Worm (Caenorhabditis elegans): ENCODE data around the gene K08F4.3.

Gene K08F4.3

ce11 chrIV:10157034-10157433, 28.0 kb downstream of the K08F4.3 start:
- TF ChIP-seq unc-39 (tag; optimal IDR thresholded peaks at IDR 0.05), result no peak
- no peak for TF ChIP-seq nhr-23 (tag; optimal IDR thresholded peaks at IDR 0.05)
- no peak for TF ChIP-seq lin-15B (tag; optimal IDR thresholded peaks at IDR 0.05)
- no peak for TF ChIP-seq nhr-28 (tag; optimal IDR thresholded peaks at IDR 0.05)
- no peak for TF ChIP-seq unc-62 (GFP tag; optimal IDR thresholded peaks at IDR 0.05)
- no peak for TF ChIP-seq sea-2 (GFP tag; optimal IDR thresholded peaks at IDR 0.05)
- no peak for TF ChIP-seq nhr-12 (tag; optimal IDR thresholded peaks at IDR 0.05)
- no peak for TF ChIP-seq nhr-76 (tag; optimal IDR thresholded peaks at IDR 0.05)
- TF ChIP-seq skn-1 (tag; optimal IDR thresholded peaks at IDR 0.05), result no peak
- no peak for TF ChIP-seq nfya-1 (tag; optimal IDR thresholded peaks at IDR 0.05; ENCODE audit: insufficient read depth)

DNA sequence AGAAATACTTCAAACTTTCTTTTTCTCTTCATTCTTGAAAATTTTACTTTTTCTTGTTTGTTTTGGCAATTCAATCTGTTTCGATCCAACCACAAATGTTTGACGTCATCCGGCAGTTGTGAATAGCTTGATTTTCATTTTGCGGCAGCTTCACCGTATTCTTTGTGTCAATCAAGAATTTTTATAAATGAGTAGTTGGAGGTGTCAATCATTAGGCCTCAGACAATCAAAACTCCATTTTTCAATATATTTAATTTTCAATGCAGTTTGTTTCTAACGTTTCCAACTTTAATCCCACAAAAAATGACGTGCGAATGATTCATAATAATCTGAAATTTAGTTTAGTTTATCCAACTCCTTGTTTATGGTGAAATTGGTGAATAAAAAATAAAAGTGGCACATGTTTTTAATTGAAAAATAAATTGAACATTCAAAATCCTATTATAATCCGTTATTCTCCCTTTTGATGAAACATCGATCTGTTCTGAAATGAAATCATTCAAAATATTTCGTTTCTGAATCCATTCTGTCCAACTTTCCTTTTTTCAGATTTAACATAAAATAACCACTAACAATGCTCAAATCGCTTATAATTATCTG, 28.5 kb downstream of the K08F4.3 start, which contains the start of gene ttr-53:
ttr-53 (plus strand) TSS at position 550 of the 600 bp plus-strand sequence.
- no peak for TF ChIP-seq R02D3.7 (tag; optimal IDR thresholded peaks at IDR 0.05)
- TF ChIP-seq nhr-25 (tag; optimal IDR thresholded peaks at IDR 0.05), result no peak
- no peak for TF ChIP-seq nfya-1 (tag; optimal IDR thresholded peaks at IDR 0.05; ENCODE audit: insufficient read depth)
- no peak for TF ChIP-seq skn-1 (tag; optimal IDR thresholded peaks at IDR 0.05)
- no peak for TF ChIP-seq nhr-43 (tag; optimal IDR thresholded peaks at IDR 0.05; ENCODE audit: poor library complexity, severe bottlenecking)
- no peak for TF ChIP-seq unc-39 (tag; optimal IDR thresholded peaks at IDR 0.05)
- no peak for TF ChIP-seq nhr-12 (tag; optimal IDR thresholded peaks at IDR 0.05)
- TF ChIP-seq zag-1 (tag; optimal IDR thresholded peaks at IDR 0.05), result no peak
- no peak for TF ChIP-seq ZK546.5 (tag; optimal IDR thresholded peaks at IDR 0.05)
- no peak for TF ChIP-seq lsy-12 (tag; optimal IDR thresholded peaks at IDR 0.05)
- TF ChIP-seq elt-1 (tag; optimal IDR thresholded peaks at IDR 0.05), result no peak
- TF ChIP-seq daf-12 (tag; optimal IDR thresholded peaks at IDR 0.05), result no peak
- TF ChIP-seq nhr-76 (tag; optimal IDR thresholded peaks at IDR 0.05), result no peak

- no peak for TF ChIP-seq unc-39 (tag; optimal IDR thresholded peaks at IDR 0.05)
- no peak for TF ChIP-seq fkh-10 (GFP tag; optimal IDR thresholded peaks at IDR 0.05)
- TF ChIP-seq mdl-1 (tag; optimal IDR thresholded peaks at IDR 0.05), result no peak
Observed at ce11 chrIV:10161706-10162105, 32.6 kb downstream of the K08F4.3 start, which contains the start of gene pps-1. pps-1 (plus strand) TSS chrIV:10162006.

DNA sequence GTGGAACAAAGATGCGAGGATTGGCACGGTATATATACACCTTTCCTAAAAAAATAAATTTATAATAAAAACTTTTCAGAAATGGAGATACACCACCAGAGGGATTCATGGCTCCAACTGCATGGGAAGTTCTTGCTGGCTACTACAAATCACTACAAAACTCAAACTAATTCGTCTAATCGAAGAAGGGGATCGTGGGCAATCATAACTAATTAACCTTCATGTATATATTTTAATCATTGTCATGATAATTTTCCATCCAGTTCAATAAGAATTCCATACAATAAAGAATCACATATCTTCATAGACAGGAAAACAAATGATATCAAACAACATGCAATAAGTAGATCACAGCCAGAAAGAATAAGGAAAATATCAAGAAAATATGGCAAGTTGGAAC, 35.0 kb downstream of the K08F4.3 start:
- TF ChIP-seq daf-12 (tag; optimal IDR thresholded peaks at IDR 0.05) (no peak), ztf-4 (tag; optimal IDR thresholded peaks at IDR 0.05) (no peak), lin-15B (tag; optimal IDR thresholded peaks at IDR 0.05) (no peak), sea-2 (GFP tag; optimal IDR thresholded peaks at IDR 0.05) (no peak), ZK546.5 (tag; optimal IDR thresholded peaks at IDR 0.05) (no peak), fkh-10 (GFP tag; optimal IDR thresholded peaks at IDR 0.05) (no peak), nfya-1 (tag; optimal IDR thresholded peaks at IDR 0.05; ENCODE audit: insufficient read depth) (no peak), aly-2 (tag; optimal IDR thresholded peaks at IDR 0.05) (no peak), pqm-1 (tag; optimal IDR thresholded peaks at IDR 0.05) (no peak), nhr-25 (tag; optimal IDR thresholded peaks at IDR 0.05) (no peak), nhr-12 (tag; optimal IDR thresholded peaks at IDR 0.05) (no peak), mdl-1 (tag; optimal IDR thresholded peaks at IDR 0.05) (no peak), nhr-237 (tag; optimal IDR thresholded peaks at IDR 0.05) (no peak), nhr-67 (tag; optimal IDR thresholded peaks at IDR 0.05) (no peak), ceh-28 (tag; optimal IDR thresholded peaks at IDR 0.05) (no peak), tbx-2 (tag; optimal IDR thresholded peaks at IDR 0.05) (no peak)

ce11 chrIV:10170808-10171207, 41.8 kb downstream of the K08F4.3 start:
- no peak for TF ChIP-seq nhr-67 (tag; optimal IDR thresholded peaks at IDR 0.05)
- TF ChIP-seq R02D3.7 (tag; optimal IDR thresholded peaks at IDR 0.05), result no peak
- TF ChIP-seq fkh-10 (GFP tag; optimal IDR thresholded peaks at IDR 0.05), result peak; percentile 93
- TF ChIP-seq ztf-4 (tag; optimal IDR thresholded peaks at IDR 0.05), result no peak

DNA sequence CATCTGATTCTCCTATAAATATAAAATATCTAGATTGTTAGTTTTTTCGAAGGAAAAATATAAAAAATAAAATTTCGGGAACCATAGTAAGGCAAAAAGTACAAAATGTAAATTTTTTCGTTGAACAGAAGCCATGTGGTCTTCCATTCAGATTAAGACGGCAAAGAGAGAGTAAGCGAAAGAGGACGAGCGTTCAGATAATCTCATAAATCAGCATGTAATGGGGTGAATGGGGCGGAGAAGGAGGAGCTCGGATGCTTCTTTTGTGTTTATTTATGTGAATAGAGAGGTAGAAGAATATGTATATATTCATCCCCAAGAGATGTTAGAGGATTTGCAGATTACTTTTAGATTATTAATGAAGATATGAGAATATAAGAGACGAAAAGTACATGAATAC, 45.3 kb downstream of the K08F4.3 start, which contains the start of gene pxf-1:
pxf-1 (minus strand) TSS at position 14 of the 400 bp plus-strand sequence.
- TF ChIP-seq skn-1 (tag; optimal IDR thresholded peaks at IDR 0.05) (no peak), egl-5 (tag; optimal IDR thresholded peaks at IDR 0.05) (peak; percentile 52)
